Fruit fly (Drosophila melanogaster): Measurements from ENCODE around the gene nej.

The nej gene

dm6 chrX:9707820-9708487 is 21.1 kb upstream of the nej start:
- TF ChIP-seq CG5204 (GFP tag; optimal IDR thresholded peaks at IDR 0.05) (no peak), ovo (GFP tag; optimal IDR thresholded peaks at IDR 0.05) (no peak), Crg-1 (GFP tag; optimal IDR thresholded peaks at IDR 0.05) (no peak), pad (GFP tag; optimal IDR thresholded peaks at IDR 0.05) (no peak), cic (GFP tag; optimal IDR thresholded peaks at IDR 0.05) (no peak), CG12768 (GFP tag; optimal IDR thresholded peaks at IDR 0.05) (no peak), CG33017 (tag; optimal IDR thresholded peaks at IDR 0.05) (no peak), Clk (GFP tag; optimal IDR thresholded peaks at IDR 0.05) (no peak), cnc (optimal IDR thresholded peaks at IDR 0.05) (no peak), CG7045 (GFP tag; optimal IDR thresholded peaks at IDR 0.05) (no peak)

- TF ChIP-seq CG5204 (GFP tag; optimal IDR thresholded peaks at IDR 0.05) (no peak), Mnt (GFP tag; optimal IDR thresholded peaks at IDR 0.05) (no peak), CG14711 (tag; optimal IDR thresholded peaks at IDR 0.05) (no peak), cic (GFP tag; optimal IDR thresholded peaks at IDR 0.05) (no peak)
Observed at dm6 chrX:9694652-9695051, 7.8 kb upstream of the nej start.

dm6 chrX:9693720-9694386 is 7.0 kb upstream of the nej start, which contains the start of gene btd:
Gene btd, plus strand, starts transcription at chrX:9694186.
- TF ChIP-seq CG1620 (GFP tag; optimal IDR thresholded peaks at IDR 0.05) = no peak
- peak; percentile 25 for TF ChIP-seq ovo (GFP tag; optimal IDR thresholded peaks at IDR 0.05)
- TF ChIP-seq cic (GFP tag; optimal IDR thresholded peaks at IDR 0.05) = no peak
- peak; percentile 81 for TF ChIP-seq pad (GFP tag; optimal IDR thresholded peaks at IDR 0.05)
- TF ChIP-seq tj (GFP tag; optimal IDR thresholded peaks at IDR 0.05) = peak; percentile 18
- peak; percentile 10 for TF ChIP-seq kay (GFP tag; ENCODE audit: borderline replicate concordance)
- peak; percentile 1 for TF ChIP-seq Mnt (GFP tag; optimal IDR thresholded peaks at IDR 0.05)

dm6 chrX:9692297-9693013 is 5.6 kb upstream of the nej start:
- TF ChIP-seq pad (GFP tag; optimal IDR thresholded peaks at IDR 0.05) (peak; percentile 67), CG1620 (GFP tag; optimal IDR thresholded peaks at IDR 0.05) (no peak)

- TF ChIP-seq Hr96 (GFP tag; optimal IDR thresholded peaks at IDR 0.05) = no peak
- TF ChIP-seq CG14711 (tag; optimal IDR thresholded peaks at IDR 0.05) = no peak
- no peak for TF ChIP-seq CG7101 (tag; optimal IDR thresholded peaks at IDR 0.05)
- TF ChIP-seq CG11617 (GFP tag; optimal IDR thresholded peaks at IDR 0.05) = no peak
- TF ChIP-seq kay (GFP tag; ENCODE audit: borderline replicate concordance) = no peak
- TF ChIP-seq cic (GFP tag; optimal IDR thresholded peaks at IDR 0.05) = no peak
- TF ChIP-seq CG5204 (GFP tag; optimal IDR thresholded peaks at IDR 0.05) = no peak
- no peak for TF ChIP-seq pad (GFP tag; optimal IDR thresholded peaks at IDR 0.05)
- no peak for TF ChIP-seq CG33017 (tag; optimal IDR thresholded peaks at IDR 0.05)
- no peak for TF ChIP-seq CG12768 (GFP tag; optimal IDR thresholded peaks at IDR 0.05)
- TF ChIP-seq tj (GFP tag; optimal IDR thresholded peaks at IDR 0.05) = no peak
- TF ChIP-seq Crg-1 (GFP tag; optimal IDR thresholded peaks at IDR 0.05) = no peak
- no peak for TF ChIP-seq toe (GFP tag; optimal IDR thresholded peaks at IDR 0.05)
- no peak for TF ChIP-seq Clk (GFP tag; optimal IDR thresholded peaks at IDR 0.05)
- TF ChIP-seq ovo (GFP tag; optimal IDR thresholded peaks at IDR 0.05) = no peak
- TF ChIP-seq cnc (optimal IDR thresholded peaks at IDR 0.05) = no peak
- no peak for TF ChIP-seq bab1 (GFP tag; optimal IDR thresholded peaks at IDR 0.05)
- TF ChIP-seq CG1620 (GFP tag; optimal IDR thresholded peaks at IDR 0.05) = no peak
- no peak for TF ChIP-seq Mnt (GFP tag; optimal IDR thresholded peaks at IDR 0.05)
- TF ChIP-seq CG7045 (GFP tag; optimal IDR thresholded peaks at IDR 0.05) = no peak
Observed at dm6 chrX:9689129-9689528, 2.3 kb upstream of the nej start.

dm6 chrX:9687623-9688022 is 757 bp upstream of the nej start:
- TF ChIP-seq toe (GFP tag; optimal IDR thresholded peaks at IDR 0.05) (peak; percentile 68), CG14711 (tag; optimal IDR thresholded peaks at IDR 0.05) (peak; percentile 92), cnc (optimal IDR thresholded peaks at IDR 0.05) (no peak), Crg-1 (GFP tag; optimal IDR thresholded peaks at IDR 0.05) (peak; percentile 77), CG7101 (tag; optimal IDR thresholded peaks at IDR 0.05) (peak; percentile 96), CG12768 (GFP tag; optimal IDR thresholded peaks at IDR 0.05) (peak; percentile 86), CG5204 (GFP tag; optimal IDR thresholded peaks at IDR 0.05) (peak; percentile 80), Clk (GFP tag; optimal IDR thresholded peaks at IDR 0.05) (peak; percentile 63), pad (GFP tag; optimal IDR thresholded peaks at IDR 0.05) (peak; percentile 75), bab1 (GFP tag; optimal IDR thresholded peaks at IDR 0.05) (peak; percentile 98), Mnt (GFP tag; optimal IDR thresholded peaks at IDR 0.05) (peak; percentile 81), CG33017 (tag; optimal IDR thresholded peaks at IDR 0.05) (peak; percentile 87), CG11617 (GFP tag; optimal IDR thresholded peaks at IDR 0.05) (peak; percentile 95), Hr96 (GFP tag; optimal IDR thresholded peaks at IDR 0.05) (peak; percentile 89), CG1620 (GFP tag; optimal IDR thresholded peaks at IDR 0.05) (peak; percentile 87), cic (GFP tag; optimal IDR thresholded peaks at IDR 0.05) (peak; percentile 40), CG7045 (GFP tag; optimal IDR thresholded peaks at IDR 0.05) (peak; percentile 89), kay (GFP tag; ENCODE audit: borderline replicate concordance) (peak; percentile 33), ovo (GFP tag; optimal IDR thresholded peaks at IDR 0.05) (peak; percentile 87), tj (GFP tag; optimal IDR thresholded peaks at IDR 0.05) (peak; percentile 84)
